Fruit fly (Drosophila melanogaster) whole organism, embryonic: ENCODE measurements around the gene Polr2F.
A peak's percentile ranks its signal among the peaks of the same experiment; 100 is the strongest.

ENCODE experiments used
- Atf3 ChIP-seq: fragments of 200-800 bp; sonication (Bioruptor generic); optimal IDR thresholded peaks from 3 replicates; lab custom pipeline; 2016; ENCODE audit warnings: missing biosample characterization, missing genetic modification characterization
- CG10979 ChIP-seq: fragments of 200-800 bp; sonication (Bioruptor generic); optimal IDR thresholded peaks from 2 replicates; lab custom pipeline; 2018; ENCODE audit warnings: missing biosample characterization, mild to moderate bottlenecking, missing genetic modification characterization, moderate library complexity
- CG12299 ChIP-seq: fragments of 200-800 bp; sonication (Bioruptor generic); optimal IDR thresholded peaks from 2 replicates; lab custom pipeline; 2018; ENCODE audit warnings: missing biosample characterization, mild to moderate bottlenecking, missing genetic modification characterization
- CG14965 ChIP-seq: fragments of 200-800 bp; sonication (Bioruptor generic); optimal IDR thresholded peaks from 2 replicates; lab custom pipeline; 2016; ENCODE audit warnings: missing biosample characterization, missing genetic modification characterization, borderline replicate concordance
- CG15514 ChIP-seq: fragments of 200-800 bp; sonication (Bioruptor generic); optimal IDR thresholded peaks from 3 replicates; lab custom pipeline; 2017; ENCODE audit warnings: missing biosample characterization, missing genetic modification characterization, mild to moderate bottlenecking, moderate library complexity, missing genetic modification reagents
- CG15696 ChIP-seq: fragments of 200-800 bp; sonication (Bioruptor generic); optimal IDR thresholded peaks from 2 replicates; lab custom pipeline; 2019; ENCODE audit warnings: missing biosample characterization, mild to moderate bottlenecking, missing genetic modification characterization, moderate library complexity
- CG17359 ChIP-seq: fragments of 200-800 bp; sonication (Bioruptor generic); optimal IDR thresholded peaks from 3 replicates; lab custom pipeline; 2018; ENCODE audit warnings: missing biosample characterization, mild to moderate bottlenecking, missing genetic modification characterization, moderate library complexity
- CG18764 ChIP-seq: fragments of 200-800 bp; sonication (Bioruptor generic); optimal IDR thresholded peaks from 3 replicates; lab custom pipeline; 2016; ENCODE audit warnings: missing biosample characterization, missing genetic modification characterization
- CG2199 ChIP-seq: fragments of 200-800 bp; sonication (Bioruptor generic); IDR thresholded peaks from 3 replicates; pipeline ENCODE4 v1.3.6; 2022; ENCODE audit warnings: missing biosample characterization, missing genetic modification characterization
- CG31388 ChIP-seq: fragments of 200-800 bp; sonication (Bioruptor generic); optimal IDR thresholded peaks from 2 replicates; lab custom pipeline; 2016; ENCODE audit warnings: missing biosample characterization, missing genetic modification characterization
- CG4360 ChIP-seq: fragments of 200-800 bp; sonication (Bioruptor generic); IDR thresholded peaks from 2 replicates; pipeline ENCODE4 v1.3.6; 2022; ENCODE audit warnings: missing biosample characterization, missing genetic modification characterization
- CG7271 ChIP-seq: fragments of 200-800 bp; sonication (Bioruptor generic); optimal IDR thresholded peaks from 2 replicates; lab custom pipeline; 2018; ENCODE audit warnings: missing biosample characterization, mild to moderate bottlenecking, missing genetic modification characterization, moderate library complexity
- CG7372 ChIP-seq: fragments of 200-800 bp; sonication (Bioruptor generic); IDR thresholded peaks from 2 replicates; pipeline ENCODE4 v1.3.6; 2022; ENCODE audit warnings: missing biosample characterization, missing genetic modification characterization
- CG8944 ChIP-seq: fragments of 200-800 bp; sonication (Bioruptor generic); optimal IDR thresholded peaks from 3 replicates; lab custom pipeline; 2016; ENCODE audit warnings: missing biosample characterization, missing genetic modification characterization
- CHES-1-like ChIP-seq: fragments of 200-800 bp; sonication (Bioruptor generic); optimal IDR thresholded peaks from 2 replicates; lab custom pipeline; 2016; ENCODE audit warnings: missing biosample characterization, missing genetic modification characterization
- Dll ChIP-seq: fragments of 200-800 bp; sonication (Bioruptor generic); IDR thresholded peaks from 4 replicates; pipeline ENCODE4 v1.3.6; 2022; ENCODE audit warnings: missing biosample characterization, missing genetic modification characterization; ENCODE audit not compliant: partially characterized antibody
- Drgx ChIP-seq: fragments of 200-800 bp; sonication (Bioruptor generic); IDR thresholded peaks from 2 replicates; pipeline ENCODE4 v1.3.6; 2022; ENCODE audit warnings: missing biosample characterization, missing genetic modification characterization
- GATAe ChIP-seq: fragments of 200-800 bp; sonication (Bioruptor generic); conservative IDR thresholded peaks from 2 replicates; pipeline ENCODE4 v1.3.6; 2022; ENCODE audit warnings: missing biosample characterization, missing genetic modification characterization
- H2.0 ChIP-seq: fragments of 200-800 bp; sonication (Bioruptor generic); IDR thresholded peaks from 2 replicates; pipeline ENCODE4 v1.3.6; 2022; ENCODE audit warnings: missing biosample characterization, missing genetic modification characterization
- Hmr ChIP-seq: fragments of 200-800 bp; sonication (Bioruptor generic); optimal IDR thresholded peaks from 3 replicates; lab custom pipeline; 2017; ENCODE audit warnings: mild to moderate bottlenecking, missing biosample characterization, missing genetic modification reagents, missing genetic modification characterization
- Hr51 ChIP-seq, 2 experiments: fragments of 200-800 bp; sonication (Bioruptor generic); optimal IDR thresholded peaks; 2 replicates in 1 of 2; 3 replicates in 1 of 2; lab custom pipeline; 2016 to 2018; ENCODE audit warnings: missing biosample characterization in 2 of 2, missing genetic modification characterization in 2 of 2, mild to moderate bottlenecking in 1 of 2, moderate library complexity in 1 of 2
- Lhr ChIP-seq: fragments of 200-800 bp; sonication (Bioruptor generic); optimal IDR thresholded peaks from 3 replicates; lab custom pipeline; 2017; ENCODE audit warnings: mild to moderate bottlenecking, missing biosample characterization, missing genetic modification reagents, missing genetic modification characterization
- Lim3 ChIP-seq: fragments of 200-800 bp; sonication (Bioruptor generic); IDR thresholded peaks from 2 replicates; pipeline ENCODE4 v1.3.6; 2022; ENCODE audit warnings: missing biosample characterization, missing genetic modification characterization
- MTF-1 ChIP-seq: fragments of 200-800 bp; sonication (Bioruptor generic); optimal IDR thresholded peaks from 2 replicates; lab custom pipeline; 2018; ENCODE audit warnings: missing biosample characterization, mild to moderate bottlenecking, missing genetic modification characterization, borderline replicate concordance
- Meics ChIP-seq: fragments of 200-800 bp; sonication (Bioruptor generic); optimal IDR thresholded peaks from 2 replicates; lab custom pipeline; 2017; ENCODE audit warnings: missing biosample characterization, mild to moderate bottlenecking, missing genetic modification characterization
- Myb ChIP-seq: fragments of 200-800 bp; sonication (Bioruptor generic); optimal IDR thresholded peaks from 2 replicates; lab custom pipeline; 2016; ENCODE audit warnings: missing biosample characterization, missing genetic modification characterization
- Nf-YB ChIP-seq: fragments of 200-800 bp; sonication (Bioruptor generic); optimal IDR thresholded peaks from 3 replicates; lab custom pipeline; 2019; ENCODE audit warnings: missing biosample characterization, mild to moderate bottlenecking, missing genetic modification characterization, moderate library complexity
- al ChIP-seq: fragments of 200-800 bp; sonication (Bioruptor generic); IDR thresholded peaks from 2 replicates; pipeline ENCODE4 v1.3.6; 2022; ENCODE audit warnings: missing biosample characterization, missing genetic modification characterization
- ase ChIP-seq: fragments of 200-800 bp; sonication (Bioruptor generic); IDR thresholded peaks from 3 replicates; pipeline ENCODE4 v1.3.6; 2022; ENCODE audit warnings: missing biosample characterization, missing genetic modification characterization
- bsh ChIP-seq, 2 experiments: fragments of 200-800 bp; sonication (Bioruptor generic); optimal IDR thresholded peaks; 2 replicates each; lab custom pipeline; 2017 to 2018; ENCODE audit warnings: mild to moderate bottlenecking in 2 of 2, missing biosample characterization in 2 of 2, missing genetic modification characterization in 2 of 2, moderate library complexity in 1 of 2
- cad ChIP-seq: fragments of >200 bp; optimal IDR thresholded peaks from 2 replicates; lab custom pipeline; 2017; ENCODE audit warnings: missing biosample characterization, missing genetic modification characterization
- cas ChIP-seq: fragments of 200-800 bp; sonication (Bioruptor generic); IDR thresholded peaks from 2 replicates; pipeline ENCODE4 v1.3.6; 2022; ENCODE audit warnings: missing biosample characterization, missing genetic modification characterization
- chm ChIP-seq: fragments of 200-800 bp; sonication (Bioruptor generic); IDR thresholded peaks from 2 replicates; pipeline ENCODE4 v1.3.6; 2022; ENCODE audit warnings: missing biosample characterization, missing genetic modification characterization
- esg ChIP-seq: fragments of 200-800 bp; sonication (Bioruptor generic); conservative IDR thresholded peaks from 2 replicates; pipeline ENCODE4 v1.3.6; 2022; ENCODE audit warnings: missing biosample characterization, missing genetic modification characterization
- gce ChIP-seq: fragments of 200-800 bp; sonication (Bioruptor generic); IDR thresholded peaks from 3 replicates; pipeline ENCODE4 v1.3.6; 2022; ENCODE audit warnings: missing biosample characterization, missing genetic modification characterization
- gem ChIP-seq: fragments of 200-800 bp; sonication (Bioruptor generic); optimal IDR thresholded peaks from 2 replicates; lab custom pipeline; 2019; ENCODE audit warnings: missing biosample characterization, mild to moderate bottlenecking, missing genetic modification characterization, moderate library complexity
- grau ChIP-seq: fragments of 200-800 bp; optimal IDR thresholded peaks from 3 replicates; lab custom pipeline; 2019; ENCODE audit warnings: missing biosample characterization, mild to moderate bottlenecking, missing genetic modification characterization, moderate library complexity
- gsb ChIP-seq: fragments of 200-800 bp; sonication (Bioruptor generic); IDR thresholded peaks from 2 replicates; pipeline ENCODE4 v1.3.6; 2022; ENCODE audit warnings: missing biosample characterization, missing genetic modification characterization
- ham ChIP-seq: fragments of 200-800 bp; sonication (Bioruptor generic); IDR thresholded peaks from 2 replicates; pipeline ENCODE4 v1.3.6; 2022; ENCODE audit warnings: missing biosample characterization, missing genetic modification characterization
- hb ChIP-seq: fragments of 200-800 bp; sonication (Bioruptor generic); IDR thresholded peaks from 3 replicates; pipeline ENCODE4 v1.3.6; 2022; ENCODE audit warnings: missing biosample characterization, missing genetic modification characterization; ENCODE audit not compliant: partially characterized antibody
- mld ChIP-seq: fragments of 200-800 bp; sonication (Bioruptor generic); IDR thresholded peaks from 3 replicates; pipeline ENCODE4 v1.3.6; 2022; ENCODE audit warnings: missing biosample characterization, missing genetic modification characterization; ENCODE audit not compliant: partially characterized antibody
- nau ChIP-seq: fragments of 200-800 bp; sonication (Bioruptor generic); optimal IDR thresholded peaks from 3 replicates; lab custom pipeline; 2017; ENCODE audit warnings: missing biosample characterization, mild to moderate bottlenecking, missing genetic modification characterization, missing genetic modification reagents
- onecut ChIP-seq: fragments of 200-800 bp; sonication (Bioruptor generic); IDR thresholded peaks from 2 replicates; pipeline ENCODE4 v1.3.6; 2022; ENCODE audit warnings: missing biosample characterization, missing genetic modification characterization
- rib ChIP-seq: fragments of 200-800 bp; sonication (Bioruptor generic); IDR thresholded peaks from 2 replicates; pipeline ENCODE4 v1.3.6; 2022; ENCODE audit warnings: missing biosample characterization, missing genetic modification characterization
- scrt ChIP-seq: fragments of 200-800 bp; sonication (Bioruptor generic); optimal IDR thresholded peaks from 2 replicates; lab custom pipeline; 2018; ENCODE audit warnings: missing biosample characterization, mild to moderate bottlenecking, missing genetic modification characterization, moderate library complexity
- sens-2 ChIP-seq: fragments of 200-800 bp; sonication (Bioruptor generic); IDR thresholded peaks from 2 replicates; pipeline ENCODE4 v1.3.6; 2022; ENCODE audit warnings: missing biosample characterization, missing genetic modification characterization
- shn ChIP-seq: fragments of 200-800 bp; sonication (Bioruptor generic); optimal IDR thresholded peaks from 3 replicates; lab custom pipeline; 2016; ENCODE audit warnings: missing biosample characterization, missing genetic modification characterization
- unc-4 ChIP-seq: fragments of 200-800 bp; sonication (Bioruptor generic); IDR thresholded peaks from 2 replicates; pipeline ENCODE4 v1.3.6; 2022; ENCODE audit warnings: missing biosample characterization, missing genetic modification characterization; ENCODE audit not compliant: partially characterized antibody
- yki ChIP-seq: fragments of >200 bp; optimal IDR thresholded peaks from 3 replicates; lab custom pipeline; 2018
- zf30C ChIP-seq: fragments of 200-800 bp; sonication (Bioruptor generic); optimal IDR thresholded peaks from 3 replicates; lab custom pipeline; 2018; ENCODE audit warnings: missing biosample characterization, mild to moderate bottlenecking, missing genetic modification characterization

The Polr2F gene

dm6 chr3R:5367512-5368169 lies 4.0 kb upstream of the Polr2F start (continued):
- TF ChIP-seq Myb (GFP tag; lab: Kevin White, UChicago) (no peak), Hr51 (GFP tag; optimal IDR thresholded peaks at IDR 0.05; lab: Kevin White, UChicago) (no peak), Meics (GFP tag; lab: Kevin White, UChicago) (peak; percentile 2), ase (no peak; the same call in 2 of the 3 replicates), CG10979 (no peak), H2.0 (no peak), zf30C (GFP tag; lab: Kevin White, UChicago) (peak; percentile 30), sens-2 (no peak), grau (tag; lab: Kevin White, UChicago) (no peak), Lhr (no peak), CG15514 (GFP tag; lab: Kevin White, UChicago) (peak; percentile 49), chm (peak; percentile 66), Hmr (GFP tag; lab: Kevin White, UChicago) (peak; percentile 44), esg (GFP tag; lab: Robert Waterston, UW) (no peak), gce (GFP tag; lab: Robert Waterston, UW) (0 out of 3 replicates have a peak, but pooled peaks have one; percentile 33), onecut (GFP tag; lab: Robert Waterston, UW) (no peak), CHES-1-like (no peak), CG18764 (GFP tag; lab: Kevin White, UChicago) (no peak), CG8944 (GFP tag; lab: Kevin White, UChicago) (no peak), cas (GFP tag; lab: Robert Waterston, UW) (0 out of 2 replicates have a peak, but pooled peaks have one; percentile 7), al (no peak), yki (lab: Kevin White, UChicago) (no peak), MTF-1 (GFP tag; lab: Kevin White, UChicago) (peak; percentile 28), rib (GFP tag; lab: Robert Waterston, UW) (no peak), CG14965 (GFP tag; lab: Kevin White, UChicago) (no peak), ham (GFP tag; lab: Robert Waterston, UW) (no peak), shn (GFP tag; lab: Kevin White, UChicago) (no peak), gsb (GFP tag; lab: Robert Waterston, UW) (no peak), hb (no peak), CG7372 (GFP tag; lab: Robert Waterston, UW) (peak; percentile 21; the same call in 1 of the 2 replicates), nau (GFP tag; lab: Kevin White, UChicago) (peak; percentile 20), CG17359 (tag; lab: Kevin White, UChicago) (no peak), Drgx (GFP tag; lab: Robert Waterston, UW) (peak; percentile 24; the same call in 1 of the 2 replicates), Lim3 (GFP tag; lab: Robert Waterston, UW) (no peak), CG31388 (no peak), scrt (GFP tag; lab: Kevin White, UChicago) (peak; percentile 22), GATAe (GFP tag; lab: Robert Waterston, UW) (no peak), CG12299 (tag; lab: Kevin White, UChicago) (no peak), CG4360 (no peak), gem (tag; lab: Kevin White, UChicago) (no peak), CG15696 (tag; lab: Kevin White, UChicago) (no peak), CG2199 (GFP tag; lab: Robert Waterston, UW) (peak; percentile 29; the same call in 1 of the 3 replicates), Dll (peak; percentile 18; the same call in 1 of the 4 replicates), mld (no peak), unc-4 (GFP tag; lab: Robert Waterston, UW) (0 out of 2 replicates have a peak, but pooled peaks have one; percentile 13), bsh (GFP tag; optimal IDR thresholded peaks at IDR 0.05; lab: Kevin White, UChicago) (no peak), CG7271 (no peak), cad (GFP tag; lab: Kevin White, UChicago) (no peak), Nf-YB (GFP tag; lab: Kevin White, UChicago) (no peak), Atf3 (GFP tag; lab: Kevin White, UChicago) (no peak)
